Fruit fly (Drosophila melanogaster): ENCODE results near the gene mnb.

Gene mnb

dm6 chrX:17886449-17887207 lies 394 bp downstream of the mnb start (continued):
- TF ChIP-seq YL-1 (GFP tag; optimal IDR thresholded peaks at IDR 0.05) (peak; percentile 47), CG13775 (GFP tag; optimal IDR thresholded peaks at IDR 0.05) (no peak), ind (GFP tag; optimal IDR thresholded peaks at IDR 0.05) (no peak), Bgb (GFP tag; IDR thresholded peaks at IDR 0.05; ENCODE audit: partially characterized antibody) (no peak), NC2α (GFP tag; optimal IDR thresholded peaks at IDR 0.05) (no peak), Fer2 (tag; optimal IDR thresholded peaks at IDR 0.05) (no peak), CG32772 (GFP tag; IDR thresholded peaks at IDR 0.05) (0 out of 2 replicates have a peak, but pooled peaks have one; percentile 36), twi (tag; optimal IDR thresholded peaks at IDR 0.05) (peak; percentile 70), ara (GFP tag; IDR thresholded peaks at IDR 0.05) (no peak), Fer1 (GFP tag; optimal IDR thresholded peaks at IDR 0.05) (peak; percentile 13), sqz (GFP tag; optimal IDR thresholded peaks at IDR 0.05) (peak; percentile 99)

DNA sequence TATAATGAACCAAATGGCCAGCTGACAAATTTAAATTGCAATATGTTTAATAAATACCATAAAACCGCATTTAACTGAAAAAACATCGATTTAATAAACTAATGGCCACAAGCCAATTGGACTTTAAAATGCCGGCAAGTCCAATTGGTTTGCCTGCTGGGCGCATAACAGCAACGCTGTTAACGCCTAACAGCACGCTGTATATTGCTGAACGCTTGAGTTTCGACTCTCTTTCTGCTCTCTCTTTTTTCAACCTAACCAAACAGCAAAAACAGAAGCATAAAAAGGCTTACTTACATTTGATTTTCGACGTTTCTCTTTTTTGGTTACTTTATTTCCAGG lies 944 bp downstream of the mnb start:
- TF ChIP-seq cad (GFP tag; optimal IDR thresholded peaks at IDR 0.05) (peak; percentile 29), bigmax (GFP tag; optimal IDR thresholded peaks at IDR 0.05) (peak; percentile 95), Elba2 (GFP tag; optimal IDR thresholded peaks at IDR 0.05) (peak; percentile 48), jing (GFP tag; optimal IDR thresholded peaks at IDR 0.05) (no peak), eve (GFP tag; optimal IDR thresholded peaks at IDR 0.05) (peak in 1 of 2 experiments; percentile 70), CG1024 (GFP tag; IDR thresholded peaks at IDR 0.05) (no peak), insv (GFP tag; optimal IDR thresholded peaks at IDR 0.05) (peak; percentile 78 to 96), CG17186 (GFP tag; optimal IDR thresholded peaks at IDR 0.05) (peak; percentile 98)

- TF ChIP-seq stwl (tag; optimal IDR thresholded peaks at IDR 0.05) (peak; percentile 20), CG15479 (GFP tag; optimal IDR thresholded peaks at IDR 0.05) (peak; percentile 30), ttk (GFP tag; IDR thresholded peaks at IDR 0.05) (no peak), sens (GFP tag) (peak; percentile 55), chinmo (GFP tag; IDR thresholded peaks at IDR 0.05; ENCODE audit: partially characterized antibody) (0 out of 4 replicates have a peak, but pooled peaks have one; percentile 62), Hand (GFP tag; optimal IDR thresholded peaks at IDR 0.05) (no peak), CG6272 (GFP tag; IDR thresholded peaks at IDR 0.05) (no peak)
Measured at dm6 chrX:17885295-17885694, 1.7 kb downstream of the mnb start.

- TF ChIP-seq zen2 (GFP tag; IDR thresholded peaks at IDR 0.05; ENCODE audit: partially characterized antibody) (no peak), Sox102F (GFP tag; optimal IDR thresholded peaks at IDR 0.05) (no peak), CG2889 (GFP tag; IDR thresholded peaks at IDR 0.05) (0 out of 3 replicates have a peak, but pooled peaks have one; percentile 10), CG4730 (GFP tag; IDR thresholded peaks at IDR 0.05) (no peak), tup (GFP tag; optimal IDR thresholded peaks at IDR 0.05) (no peak), C15 (GFP tag; IDR thresholded peaks at IDR 0.05) (no peak), bbx (GFP tag; IDR thresholded peaks at IDR 0.05; ENCODE audit: partially characterized antibody) (no peak), Antp (GFP tag; optimal IDR thresholded peaks at IDR 0.05) (no peak), Elba2 (GFP tag; optimal IDR thresholded peaks at IDR 0.05) (no peak), CTCF (GFP tag; optimal IDR thresholded peaks at IDR 0.05) (peak; percentile 89), CG7372 (GFP tag; IDR thresholded peaks at IDR 0.05) (no peak), unpg (GFP tag; optimal IDR thresholded peaks at IDR 0.05) (no peak), stwl (tag; optimal IDR thresholded peaks at IDR 0.05) (peak; percentile 31), CG14441 (GFP tag; IDR thresholded peaks at IDR 0.05) (no peak), CG6791 (GFP tag; IDR thresholded peaks at IDR 0.05; ENCODE audit: partially characterized antibody) (peak; percentile 50; the same call in 1 of the 3 replicates), Dref (GFP tag; IDR thresholded peaks at IDR 0.05) (no peak), CG3281 (GFP tag; optimal IDR thresholded peaks at IDR 0.05) (no peak), tna (GFP tag; IDR thresholded peaks at IDR 0.05; ENCODE audit: partially characterized antibody) (no peak), CG18011 (GFP tag; optimal IDR thresholded peaks at IDR 0.05) (no peak), CG10209 (GFP tag; optimal IDR thresholded peaks at IDR 0.05) (no peak), ranshi (GFP tag; IDR thresholded peaks at IDR 0.05) (no peak), Med (GFP tag) (peak; percentile 53), Dip2 (GFP tag; IDR thresholded peaks at IDR 0.05) (no peak)
Measured at dm6 chrX:17884567-17884966, 2.5 kb downstream of the mnb start.

All from whole organism, embryonic.